Worm (Caenorhabditis elegans) whole organism, late embryonic: Measurements from ENCODE around the gene grl-5.

ENCODE experiments used
- ama-1 ChIP-seq: fragments of 150-350 bp; optimal IDR thresholded peaks from 2 replicates; lab custom pipeline; 2014
- ceh-30 ChIP-seq: fragments of 150-350 bp; optimal IDR thresholded peaks from 2 replicates; lab custom pipeline; 2014; ENCODE audit warnings: missing biosample characterization, missing genetic modification characterization
- eyg-1 ChIP-seq: sonication (generic microtip); optimal IDR thresholded peaks from 2 replicates; lab custom pipeline; 2016; ENCODE audit warnings: missing genotype, missing genetic modification characterization, missing compliant biosample characterization
- hlh-15 ChIP-seq: sonication (generic microtip); optimal IDR thresholded peaks from 2 replicates; lab custom pipeline; 2016; ENCODE audit warnings: missing genetic modification characterization, missing compliant biosample characterization
- lim-6 ChIP-seq: sonication (generic microtip); optimal IDR thresholded peaks from 2 replicates; lab custom pipeline; 2016; ENCODE audit warnings: missing genetic modification characterization, missing compliant biosample characterization
- nhr-232 ChIP-seq: sonication (generic microtip); optimal IDR thresholded peaks from 2 replicates; lab custom pipeline; 2016; ENCODE audit warnings: missing genetic modification characterization, missing compliant biosample characterization
- tbx-2 ChIP-seq: sonication (generic microtip); optimal IDR thresholded peaks from 2 replicates; lab custom pipeline; 2016; ENCODE audit warnings: missing genetic modification characterization, missing compliant biosample characterization
- unc-55 ChIP-seq: sonication (generic microtip); optimal IDR thresholded peaks from 2 replicates; lab custom pipeline; 2017; ENCODE audit warnings: missing biosample characterization, missing genetic modification reagents, missing genetic modification characterization

ce11 chrV:4377622-4378021 is 36.8 kb downstream of the grl-5 start, which contains the start of gene F32D1.8:
- TF ChIP-seq tbx-2 (tag; lab: Kevin White, UChicago) (no peak), ama-1 (lab: Kevin White, UChicago) (no peak), eyg-1 (tag; lab: Kevin White, UChicago) (no peak), unc-55 (GFP tag; lab: Kevin White, UChicago) (no peak), nhr-232 (tag; lab: Kevin White, UChicago) (no peak), ceh-30 (no peak), lim-6 (tag; lab: Kevin White, UChicago) (no peak), hlh-15 (no peak)
